Worm (Caenorhabditis elegans): ENCODE measurements around the gene str-161.

ce11 chrIV:4856195-4856594 is 47.7 kb downstream of the str-161 start, which contains the start of gene Y17G9A.2:
- no peak for TF ChIP-seq efl-1 (optimal IDR thresholded peaks at IDR 0.05)
- no peak for TF ChIP-seq efl-1 (GFP tag; optimal IDR thresholded peaks at IDR 0.05 in 1 of 2)
- TF ChIP-seq lin-15B (tag; optimal IDR thresholded peaks at IDR 0.05): no peak
- TF ChIP-seq nhr-71 (tag; optimal IDR thresholded peaks at IDR 0.05): no peak
